Worm (Caenorhabditis elegans) whole organism, L4/young adult: Measurements from ENCODE around the gene srh-171.

Experiments
- W03F9.2 ChIP-seq: fragments of 150-350 bp; optimal IDR thresholded peaks from 2 replicates; lab custom pipeline; 2014; ENCODE audit warnings: missing biosample characterization, missing genetic modification characterization
- dao-5 ChIP-seq: sonication (generic microtip); optimal IDR thresholded peaks from 2 replicates; lab custom pipeline; 2016; ENCODE audit warnings: missing genotype, missing genetic modification characterization, moderate library complexity, missing compliant biosample characterization
- him-1 ChIP-seq: sonication (generic microtip); optimal IDR thresholded peaks from 2 replicates; lab custom pipeline; 2016; ENCODE audit warnings: missing genotype, missing genetic modification reagents, missing genetic modification characterization, missing compliant biosample characterization

Gene srh-171

ce11 chrV:19972984-19973383 is 7.5 kb downstream of the srh-171 start, which contains the start of gene srh-173:
Gene srh-173 (plus strand): TSS chrV:19973284.
- TF ChIP-seq him-1 (no peak), dao-5 (tag; lab: Kevin White, UChicago) (no peak), W03F9.2 (tag; lab: Kevin White, UChicago) (no peak)

ce11 chrV:19978220-19978619 is 12.7 kb downstream of the srh-171 start, which contains the start of gene srh-183:
Gene srh-183 (minus strand): TSS chrV:19978320.
- TF ChIP-seq W03F9.2 (tag; lab: Kevin White, UChicago) (no peak), dao-5 (tag; lab: Kevin White, UChicago) (no peak), him-1 (no peak)

- no peak for TF ChIP-seq W03F9.2 (tag; lab: Kevin White, UChicago)
- no peak for TF ChIP-seq dao-5 (tag; lab: Kevin White, UChicago)
- TF ChIP-seq him-1: no peak
Measured at ce11 chrV:19981832-19982462, 16.4 kb downstream of the srh-171 start, which contains the start of gene Y60A3A.24. Gene Y60A3A.24 (minus strand): TSS chrV:19981882.

ce11 chrV:19986213-19986612 is 20.7 kb downstream of the srh-171 start, which contains the start of gene clec-260:
Gene clec-260 (minus strand): TSS chrV:19986313.
- TF ChIP-seq him-1 (no peak), dao-5 (tag; lab: Kevin White, UChicago) (no peak), W03F9.2 (tag; lab: Kevin White, UChicago) (no peak)

- TF ChIP-seq him-1 (no peak), dao-5 (tag; lab: Kevin White, UChicago) (no peak)
Measured at ce11 chrV:19986788-19987187, 21.3 kb downstream of the srh-171 start.

- TF ChIP-seq W03F9.2 (tag; lab: Kevin White, UChicago) (no peak), him-1 (no peak), dao-5 (tag; lab: Kevin White, UChicago) (no peak)
Measured at ce11 chrV:19987684-19988083, 22.2 kb downstream of the srh-171 start, which contains the start of gene sri-67. Gene sri-67 (plus strand): TSS chrV:19987984.

ce11 chrV:19994093-19994492 is 28.6 kb downstream of the srh-171 start, which contains the start of gene Y60A3A.25:
Gene Y60A3A.25 (minus strand): TSS chrV:19994193.
- TF ChIP-seq him-1: no peak
- TF ChIP-seq dao-5 (tag; lab: Kevin White, UChicago): no peak
- TF ChIP-seq W03F9.2 (tag; lab: Kevin White, UChicago): no peak

ce11 chrV:19994665-19995064 is 29.2 kb downstream of the srh-171 start:
- TF ChIP-seq W03F9.2 (tag; lab: Kevin White, UChicago) (no peak), dao-5 (tag; lab: Kevin White, UChicago) (no peak), him-1 (no peak)

ce11 chrV:19997481-19997880 is 32.0 kb downstream of the srh-171 start:
- TF ChIP-seq dao-5 (tag; lab: Kevin White, UChicago): no peak
- TF ChIP-seq him-1: no peak
- TF ChIP-seq W03F9.2 (tag; lab: Kevin White, UChicago): no peak

- no peak for TF ChIP-seq him-1
- no peak for TF ChIP-seq dao-5 (tag; lab: Kevin White, UChicago)
- no peak for TF ChIP-seq W03F9.2 (tag; lab: Kevin White, UChicago)
Measured at ce11 chrV:19998203-19998836, 32.8 kb downstream of the srh-171 start.

- TF ChIP-seq him-1 (no peak), dao-5 (tag; lab: Kevin White, UChicago) (no peak), W03F9.2 (tag; lab: Kevin White, UChicago) (no peak)
Measured at ce11 chrV:19999100-19999499, 33.6 kb downstream of the srh-171 start.

- TF ChIP-seq W03F9.2 (tag; lab: Kevin White, UChicago) (no peak), him-1 (no peak), dao-5 (tag; lab: Kevin White, UChicago) (no peak)
Measured at ce11 chrV:19999789-20000188, 34.3 kb downstream of the srh-171 start.

ce11 chrV:20000639-20001038 is 35.1 kb downstream of the srh-171 start:
- TF ChIP-seq dao-5 (tag; lab: Kevin White, UChicago) (no peak), W03F9.2 (tag; lab: Kevin White, UChicago) (no peak), him-1 (no peak)

- TF ChIP-seq dao-5 (tag; lab: Kevin White, UChicago): no peak
- TF ChIP-seq him-1: no peak
- no peak for TF ChIP-seq W03F9.2 (tag; lab: Kevin White, UChicago)
Measured at ce11 chrV:20002194-20002593, 36.7 kb downstream of the srh-171 start.
